Fruit fly (Drosophila melanogaster) whole organism, embryonic: ENCODE measurements around the gene Cpr67Fb.

Experiments
- Antp ChIP-seq: fragments of 200-800 bp; sonication (Bioruptor generic); optimal IDR thresholded peaks from 3 replicates; lab custom pipeline; 2016; ENCODE audit warnings: missing biosample characterization, missing genetic modification characterization
- CG10565 ChIP-seq: fragments of 200-800 bp; sonication (Bioruptor generic); optimal IDR thresholded peaks from 3 replicates; lab custom pipeline; 2016; ENCODE audit warnings: missing biosample characterization, mild to moderate bottlenecking, missing genetic modification characterization
- CG11695 ChIP-seq: fragments of 200-800 bp; sonication (Bioruptor generic); IDR thresholded peaks from 3 replicates; pipeline ENCODE4 v1.3.6; 2022; ENCODE audit warnings: missing biosample characterization, missing genetic modification characterization
- CG13424 ChIP-seq: fragments of 200-800 bp; sonication (Bioruptor generic); optimal IDR thresholded peaks from 2 replicates; lab custom pipeline; 2019; ENCODE audit warnings: missing biosample characterization, mild to moderate bottlenecking, missing genetic modification characterization, moderate library complexity
- CG1529 ChIP-seq: fragments of 200-800 bp; sonication (Bioruptor generic); optimal IDR thresholded peaks from 3 replicates; lab custom pipeline; 2018; ENCODE audit warnings: missing biosample characterization, missing genetic modification characterization
- CG16813 ChIP-seq: fragments of 200-800 bp; sonication (Bioruptor generic); IDR thresholded peaks from 3 replicates; pipeline ENCODE4 v1.3.6; 2022; ENCODE audit warnings: missing biosample characterization, missing genetic modification characterization; ENCODE audit not compliant: partially characterized antibody
- CG17912 ChIP-seq: fragments of 200-800 bp; sonication (Bioruptor generic); optimal IDR thresholded peaks from 2 replicates; lab custom pipeline; 2018; ENCODE audit warnings: missing biosample characterization, mild to moderate bottlenecking, missing genetic modification characterization
- CG18599 ChIP-seq: fragments of 200-800 bp; sonication (Bioruptor generic); optimal IDR thresholded peaks from 3 replicates; lab custom pipeline; 2017; ENCODE audit warnings: missing biosample characterization, missing genetic modification characterization, mild to moderate bottlenecking, moderate library complexity, missing genetic modification reagents
- CG2120 ChIP-seq: fragments of 200-800 bp; sonication (Bioruptor generic); optimal IDR thresholded peaks from 3 replicates; lab custom pipeline; 2016; ENCODE audit warnings: missing biosample characterization, missing genetic modification characterization
- CG2678 ChIP-seq: fragments of 200-800 bp; sonication (Bioruptor generic); optimal IDR thresholded peaks from 3 replicates; lab custom pipeline; 2019; ENCODE audit warnings: missing biosample characterization, mild to moderate bottlenecking, missing genetic modification characterization, moderate library complexity
- CG32767 ChIP-seq: fragments of 200-800 bp; sonication (Bioruptor generic); IDR thresholded peaks from 2 replicates; pipeline ENCODE4 v1.3.6; 2022; ENCODE audit warnings: missing biosample characterization, missing genetic modification characterization
- CG34224 ChIP-seq: fragments of 200-800 bp; sonication (Bioruptor generic); IDR thresholded peaks from 3 replicates; pipeline ENCODE4 v1.3.6; 2022; ENCODE audit warnings: missing biosample characterization, missing genetic modification characterization; ENCODE audit not compliant: partially characterized antibody
- CG34376 ChIP-seq: fragments of 200-800 bp; sonication (Bioruptor generic); optimal IDR thresholded peaks from 2 replicates; lab custom pipeline; 2018; ENCODE audit warnings: missing biosample characterization, mild to moderate bottlenecking, missing genetic modification characterization
- CG6254 ChIP-seq: fragments of 200-800 bp; sonication (Bioruptor generic); optimal IDR thresholded peaks from 3 replicates; lab custom pipeline; 2017; ENCODE audit warnings: mild to moderate bottlenecking, missing biosample characterization, missing genetic modification reagents, missing genetic modification characterization
- CG7928 ChIP-seq: fragments of 200-800 bp; sonication (Bioruptor generic); optimal IDR thresholded peaks from 2 replicates; lab custom pipeline; 2017; ENCODE audit warnings: missing biosample characterization, mild to moderate bottlenecking, missing genetic modification characterization
- CG8478 ChIP-seq: fragments of >200 bp; optimal IDR thresholded peaks from 2 replicates; lab custom pipeline; 2018
- CG9437 ChIP-seq: fragments of 200-800 bp; sonication (Bioruptor generic); optimal IDR thresholded peaks from 2 replicates; lab custom pipeline; 2018; ENCODE audit warnings: missing biosample characterization, mild to moderate bottlenecking, missing genetic modification characterization
- CTCF ChIP-seq: fragments of 200-800 bp; sonication (Bioruptor generic); optimal IDR thresholded peaks from 2 replicates; lab custom pipeline; 2017; ENCODE audit warnings: missing biosample characterization, mild to moderate bottlenecking, missing genetic modification characterization, moderate library complexity
- Dbx ChIP-seq: fragments of 200-800 bp; sonication (Bioruptor generic); IDR thresholded peaks from 3 replicates; pipeline ENCODE4 v1.3.6; 2022; ENCODE audit warnings: missing biosample characterization, missing genetic modification characterization
- Dp ChIP-seq: fragments of 200-800 bp; sonication (Bioruptor generic); optimal IDR thresholded peaks from 2 replicates; lab custom pipeline; 2018; ENCODE audit warnings: missing biosample characterization, mild to moderate bottlenecking, missing genetic modification characterization, moderate library complexity
- E2f2 ChIP-seq: fragments of 200-800 bp; sonication (Bioruptor generic); IDR thresholded peaks from 2 replicates; pipeline ENCODE4 v1.3.6; 2022; ENCODE audit warnings: missing biosample characterization, missing genetic modification characterization
- ERR ChIP-seq: fragments of 200-800 bp; sonication (Bioruptor generic); optimal IDR thresholded peaks from 2 replicates; lab custom pipeline; 2016; ENCODE audit warnings: missing biosample characterization, missing genetic modification characterization
- Ets65A ChIP-seq: fragments of 200-800 bp; sonication (Bioruptor generic); peaks from one replicate; lab custom pipeline; 2016; ENCODE audit warnings: missing biosample characterization, missing genetic modification characterization
- H2.0 ChIP-seq: fragments of 200-800 bp; sonication (Bioruptor generic); IDR thresholded peaks from 2 replicates; pipeline ENCODE4 v1.3.6; 2022; ENCODE audit warnings: missing biosample characterization, missing genetic modification characterization
- HLHmδ ChIP-seq: fragments of 200-800 bp; sonication (Bioruptor generic); optimal IDR thresholded peaks from 2 replicates; lab custom pipeline; 2018; ENCODE audit warnings: missing biosample characterization, mild to moderate bottlenecking, missing genetic modification characterization, moderate library complexity
- Hr39 ChIP-seq: fragments of >200 bp; optimal IDR thresholded peaks from 2 replicates; lab custom pipeline; 2017
- Lim3 ChIP-seq: fragments of 200-800 bp; sonication (Bioruptor generic); IDR thresholded peaks from 2 replicates; pipeline ENCODE4 v1.3.6; 2022; ENCODE audit warnings: missing biosample characterization, missing genetic modification characterization
- Med ChIP-seq: fragments of 200-800 bp; sonication (Bioruptor generic); peaks from one replicate; lab custom pipeline; 2016; ENCODE audit warnings: missing biosample characterization, missing genetic modification characterization, mild to moderate bottlenecking, inconsistent platforms, moderate library complexity
- Meics ChIP-seq: fragments of 200-800 bp; sonication (Bioruptor generic); optimal IDR thresholded peaks from 2 replicates; lab custom pipeline; 2017; ENCODE audit warnings: missing biosample characterization, mild to moderate bottlenecking, missing genetic modification characterization
- Nf-YB ChIP-seq: fragments of 200-800 bp; sonication (Bioruptor generic); optimal IDR thresholded peaks from 3 replicates; lab custom pipeline; 2019; ENCODE audit warnings: missing biosample characterization, mild to moderate bottlenecking, missing genetic modification characterization, moderate library complexity
- Sox100B ChIP-seq: fragments of 200-800 bp; sonication (Bioruptor generic); optimal IDR thresholded peaks from 3 replicates; lab custom pipeline; 2018; ENCODE audit warnings: missing biosample characterization, mild to moderate bottlenecking, missing genetic modification characterization
- abd-A ChIP-seq: fragments of 200-800 bp; sonication (Bioruptor generic); optimal IDR thresholded peaks from 3 replicates; lab custom pipeline; 2019; ENCODE audit warnings: missing biosample characterization, mild to moderate bottlenecking, missing genetic modification characterization, moderate library complexity
- bbx ChIP-seq: fragments of 200-800 bp; sonication (Bioruptor generic); IDR thresholded peaks from 2 replicates; pipeline ENCODE4 v1.3.6; 2022; ENCODE audit warnings: missing biosample characterization, missing genetic modification characterization; ENCODE audit not compliant: partially characterized antibody
- chinmo ChIP-seq: fragments of 200-800 bp; sonication (Bioruptor generic); IDR thresholded peaks from 4 replicates; pipeline ENCODE4 v1.3.6; 2022; ENCODE audit warnings: missing biosample characterization, missing genetic modification characterization; ENCODE audit not compliant: partially characterized antibody
- chm ChIP-seq: fragments of 200-800 bp; sonication (Bioruptor generic); IDR thresholded peaks from 2 replicates; pipeline ENCODE4 v1.3.6; 2022; ENCODE audit warnings: missing biosample characterization, missing genetic modification characterization
- crol ChIP-seq: fragments of 200-800 bp; sonication (Bioruptor generic); IDR thresholded peaks from 2 replicates; pipeline ENCODE4 v1.3.6; 2022; ENCODE audit warnings: missing biosample characterization, missing genetic modification characterization
- dan ChIP-seq: fragments of 200-800 bp; sonication (Bioruptor generic); IDR thresholded peaks from 2 replicates; pipeline ENCODE4 v1.3.6; 2022; ENCODE audit warnings: missing biosample characterization, missing genetic modification characterization
- knrl ChIP-seq: fragments of 200-800 bp; sonication (Bioruptor generic); IDR thresholded peaks from 3 replicates; pipeline ENCODE4 v1.3.6; 2022; ENCODE audit warnings: missing biosample characterization, missing genetic modification characterization; ENCODE audit not compliant: partially characterized antibody
- pzg ChIP-seq: fragments of 200-800 bp; sonication (Bioruptor generic); optimal IDR thresholded peaks from 3 replicates; lab custom pipeline; 2018; ENCODE audit warnings: missing biosample characterization, mild to moderate bottlenecking, missing genetic modification characterization, moderate library complexity
- sens ChIP-seq: fragments of 200-800 bp; sonication (Bioruptor generic); peaks from one replicate; lab custom pipeline; 2016; ENCODE audit warnings: missing biosample characterization, missing genetic modification characterization
- sisA ChIP-seq: fragments of 200-800 bp; sonication (Bioruptor generic); IDR thresholded peaks from 2 replicates; pipeline ENCODE4 v1.3.6; 2022; ENCODE audit warnings: missing biosample characterization, missing genetic modification characterization
- sna ChIP-seq: fragments of 200-800 bp; sonication (Bioruptor generic); IDR thresholded peaks from 2 replicates; pipeline ENCODE4 v1.3.6; 2022; ENCODE audit warnings: missing biosample characterization, missing genetic modification characterization; ENCODE audit not compliant: partially characterized antibody
- tna ChIP-seq: fragments of 200-800 bp; sonication (Bioruptor generic); IDR thresholded peaks from 2 replicates; pipeline ENCODE4 v1.3.6; 2022; ENCODE audit warnings: missing biosample characterization, missing genetic modification characterization; ENCODE audit not compliant: partially characterized antibody
- twi ChIP-seq: fragments of 200-800 bp; optimal IDR thresholded peaks from 2 replicates; lab custom pipeline; 2019; ENCODE audit warnings: missing biosample characterization, mild to moderate bottlenecking, missing genetic modification characterization, moderate library complexity
- vvl ChIP-seq: fragments of 200-800 bp; sonication (Bioruptor generic); IDR thresholded peaks from 2 replicates; pipeline ENCODE4 v1.3.6; 2022; ENCODE audit warnings: missing biosample characterization, missing genetic modification characterization
- zfh1 ChIP-seq: fragments of 200-800 bp; sonication (Bioruptor generic); IDR thresholded peaks from 3 replicates; pipeline ENCODE4 v1.3.6; 2022; ENCODE audit warnings: missing biosample characterization, missing genetic modification characterization

The Cpr67Fb gene

dm6 chr3L:10869144-10869543, 24.8 kb upstream of the Cpr67Fb start:
- peak; percentile 65 for TF ChIP-seq tna (GFP tag; lab: Robert Waterston, UW)
- TF ChIP-seq crol (GFP tag; lab: Robert Waterston, UW): peak; percentile 65
- TF ChIP-seq CG32767 (GFP tag; lab: Robert Waterston, UW): no peak
- TF ChIP-seq, all 482 proteins: peak for 2

- TF ChIP-seq CTCF (GFP tag; lab: Kevin White, UChicago): no peak
- peak; percentile 70 for TF ChIP-seq CG8478 (lab: Kevin White, UChicago)
- TF ChIP-seq zfh1 (GFP tag; lab: Robert Waterston, UW): 0 out of 3 replicates have a peak, but pooled peaks have one; percentile 9
- TF ChIP-seq Med (GFP tag; lab: Kevin White, UChicago): peak; percentile 38
- TF ChIP-seq pzg (GFP tag; lab: Kevin White, UChicago): no peak
- no peak for TF ChIP-seq CG1529 (GFP tag; lab: Kevin White, UChicago)
- peak; percentile 11 for TF ChIP-seq Ets65A (GFP tag; lab: Kevin White, UChicago)
These were observed 23.9 kb upstream of the Cpr67Fb start for dm6 chr3L:10870087-10870486.

dm6 chr3L:10871534-10871933, 22.4 kb upstream of the Cpr67Fb start:
- TF ChIP-seq Antp (GFP tag; lab: Kevin White, UChicago) (no peak), chm (GFP tag; lab: Robert Waterston, UW) (0 out of 2 replicates have a peak, but pooled peaks have one; percentile 28), bbx (GFP tag; lab: Robert Waterston, UW) (0 out of 2 replicates have a peak, but pooled peaks have one; percentile 14), abd-A (tag; lab: Kevin White, UChicago) (no peak), CG7928 (GFP tag; lab: Kevin White, UChicago) (no peak), sens (GFP tag; lab: Kevin White, UChicago) (peak; percentile 67), Lim3 (no peak), chinmo (GFP tag; lab: Robert Waterston, UW) (0 out of 4 replicates have a peak, but pooled peaks have one; percentile 28), HLHmδ (GFP tag; lab: Kevin White, UChicago) (no peak), tna (GFP tag; lab: Robert Waterston, UW) (peak; percentile 64), Med (GFP tag; lab: Kevin White, UChicago) (peak; percentile 18), CG8478 (lab: Kevin White, UChicago) (peak; percentile 3), CG10565 (GFP tag; lab: Kevin White, UChicago) (no peak), sisA (GFP tag; lab: Robert Waterston, UW) (0 out of 2 replicates have a peak, but pooled peaks have one; percentile 10), knrl (0 out of 3 replicates have a peak, but pooled peaks have one; percentile 18), CG18599 (GFP tag; lab: Kevin White, UChicago) (no peak), crol (GFP tag; lab: Robert Waterston, UW) (peak; percentile 28; the same call in 1 of the 2 replicates), Hr39 (lab: Kevin White, UChicago) (peak; percentile 74)

dm6 chr3L:10876036-10876435, 17.9 kb upstream of the Cpr67Fb start:
- TF ChIP-seq CG6254 (GFP tag; lab: Kevin White, UChicago): no peak
- TF ChIP-seq CG17912 (GFP tag; lab: Kevin White, UChicago): no peak
- no peak for TF ChIP-seq Nf-YB (GFP tag; lab: Kevin White, UChicago)
- TF ChIP-seq vvl (GFP tag; lab: Robert Waterston, UW): no peak
- TF ChIP-seq CG16813 (GFP tag; lab: Robert Waterston, UW): peak; percentile 55; the same call in 2 of the 3 replicates
- TF ChIP-seq Dbx: no peak
- no peak for TF ChIP-seq twi
- no peak for TF ChIP-seq Sox100B (GFP tag; lab: Kevin White, UChicago)
- TF ChIP-seq E2f2 (GFP tag; lab: Robert Waterston, UW): peak; percentile 66
- TF ChIP-seq sna (GFP tag; lab: Robert Waterston, UW): peak; percentile 44; the same call in 1 of the 2 replicates
- TF ChIP-seq CG7928 (GFP tag; lab: Kevin White, UChicago): no peak
- TF ChIP-seq CG2120 (GFP tag; lab: Kevin White, UChicago): no peak
- TF ChIP-seq CG34224 (GFP tag; lab: Robert Waterston, UW): peak; percentile 58; the same call in 2 of the 3 replicates
- no peak for TF ChIP-seq CG13424 (tag; lab: Kevin White, UChicago)
- TF ChIP-seq H2.0 (GFP tag; lab: Robert Waterston, UW): no peak
- TF ChIP-seq Dp (GFP tag; lab: Kevin White, UChicago): peak; percentile 34
- no peak for TF ChIP-seq CG9437 (GFP tag; lab: Kevin White, UChicago)
- TF ChIP-seq ERR (GFP tag; lab: Kevin White, UChicago): no peak
- TF ChIP-seq CG2678 (tag; lab: Kevin White, UChicago): no peak
- no peak for TF ChIP-seq CG34376
- no peak for TF ChIP-seq Meics (GFP tag; lab: Kevin White, UChicago)
- TF ChIP-seq dan (GFP tag; lab: Robert Waterston, UW): no peak
- TF ChIP-seq CG11695 (GFP tag; lab: Robert Waterston, UW): no peak
